Worm (Caenorhabditis elegans) whole organism, young adult: Measurements from ENCODE around the gene F10C2.7.

Experiments used
- B0035.1 ChIP-seq: sonication (generic microtip); optimal IDR thresholded peaks from 2 replicates; lab custom pipeline; 2016; ENCODE audit warnings: missing genetic modification characterization, mild to moderate bottlenecking, missing compliant biosample characterization, missing genotype, missing genetic modification reagents
- B0261.1 ChIP-seq: sonication (generic microtip); optimal IDR thresholded peaks from 2 replicates; lab custom pipeline; 2016; ENCODE audit warnings: mild to moderate bottlenecking, missing genetic modification characterization, moderate library complexity, missing compliant biosample characterization
- B0336.3 ChIP-seq: fragments of 200-800 bp; sonication (Bioruptor generic); IDR thresholded peaks from 2 replicates; pipeline ENCODE4 v1.3.6; 2022; ENCODE audit warnings: missing genetic modification characterization, missing compliant biosample characterization
- F22D6.2 ChIP-seq: sonication (generic microtip); optimal IDR thresholded peaks from 2 replicates; lab custom pipeline; 2016; ENCODE audit warnings: mild to moderate bottlenecking, missing genetic modification characterization, missing compliant biosample characterization
- F33H1.4 ChIP-seq: fragments of 200-800 bp; sonication (Bioruptor generic); IDR thresholded peaks from 2 replicates; pipeline ENCODE4 v1.3.6; 2022; ENCODE audit warnings: missing genetic modification reagents, missing genetic modification characterization, missing compliant biosample characterization
- F39B2.1 ChIP-seq: fragments of 200-800 bp; sonication (Bioruptor generic); IDR thresholded peaks from 2 replicates; pipeline ENCODE4 v1.3.6; 2022; ENCODE audit warnings: missing genetic modification reagents, missing genetic modification characterization, missing compliant biosample characterization
- F52B5.7 ChIP-seq: sonication (generic microtip); optimal IDR thresholded peaks from 2 replicates; lab custom pipeline; 2016; ENCODE audit warnings: mild to moderate bottlenecking, missing genetic modification characterization, missing compliant biosample characterization
- F57A8.1 ChIP-seq: fragments of 200-800 bp; sonication (Bioruptor generic); optimal IDR thresholded peaks from 2 replicates; lab custom pipeline; 2018; ENCODE audit warnings: mild to moderate bottlenecking, missing genetic modification characterization, moderate library complexity, missing compliant biosample characterization
- F57C9.4 ChIP-seq: sonication (generic microtip); optimal IDR thresholded peaks from 2 replicates; lab custom pipeline; 2017; ENCODE audit warnings: mild to moderate bottlenecking, missing genetic modification characterization, missing compliant biosample characterization
- K11D2.4 ChIP-seq: fragments of 200-800 bp; sonication (Bioruptor generic); IDR thresholded peaks from 2 replicates; pipeline ENCODE4 v1.3.6; 2022; ENCODE audit warnings: missing genetic modification reagents, missing genetic modification characterization, missing compliant biosample characterization
- Y53G8AR.9 ChIP-seq: fragments of 200-800 bp; sonication (Bioruptor generic); conservative IDR thresholded peaks from 2 replicates; pipeline ENCODE4 v1.3.6; 2022; ENCODE audit warnings: missing genetic modification reagents, missing genetic modification characterization, missing compliant biosample characterization
- Y95B8A.8 ChIP-seq: fragments of 200-800 bp; sonication (Bioruptor generic); IDR thresholded peaks from 2 replicates; pipeline ENCODE4 v1.3.6; 2022; ENCODE audit warnings: missing genetic modification reagents, missing genetic modification characterization, missing compliant biosample characterization
- aptf-3 ChIP-seq: fragments of 200-800 bp; sonication (Bioruptor generic); IDR thresholded peaks from 2 replicates; pipeline ENCODE4 v1.3.6; 2022; ENCODE audit warnings: missing genetic modification characterization, missing compliant biosample characterization
- attf-3 ChIP-seq: fragments of 200-800 bp; sonication (Bioruptor generic); conservative IDR thresholded peaks from 2 replicates; pipeline ENCODE4 v1.3.6; 2022; ENCODE audit warnings: missing genetic modification reagents, missing genetic modification characterization, missing compliant biosample characterization
- attf-6 ChIP-seq: fragments of 200-800 bp; sonication (Bioruptor generic); IDR thresholded peaks from 2 replicates; pipeline ENCODE4 v1.3.6; 2022; ENCODE audit warnings: missing genetic modification reagents, missing genetic modification characterization, missing compliant biosample characterization
- bed-2 ChIP-seq: fragments of 200-800 bp; sonication (Bioruptor generic); IDR thresholded peaks from 2 replicates; pipeline ENCODE4 v1.3.6; 2022; ENCODE audit warnings: missing genetic modification reagents, missing genetic modification characterization, missing compliant biosample characterization
- cebp-1 ChIP-seq, 2 experiments: fragments of 200-800 bp in 1 of 2; sonication (Bioruptor generic) in 1 of 2; sonication (generic microtip) in 1 of 2; IDR thresholded peaks in 1 of 2; optimal IDR thresholded peaks in 1 of 2; 2 replicates each; pipeline versions ENCODE4 v1.3.6 to Lab custom; 2017 to 2022; ENCODE audit warnings: missing compliant biosample characterization in 2 of 2, missing genetic modification characterization in 2 of 2, mild to moderate bottlenecking in 1 of 2, missing genetic modification reagents in 1 of 2, moderate library complexity in 1 of 2
- ceh-91 ChIP-seq: fragments of 200-800 bp; sonication (Bioruptor generic); IDR thresholded peaks from 2 replicates; pipeline ENCODE4 v1.3.6; 2022; ENCODE audit warnings: missing genetic modification reagents, missing genetic modification characterization, missing compliant biosample characterization
- chd-7 ChIP-seq: sonication (generic microtip); optimal IDR thresholded peaks from 2 replicates; lab custom pipeline; 2016; ENCODE audit warnings: mild to moderate bottlenecking, missing genetic modification characterization, moderate library complexity, missing compliant biosample characterization
- die-1 ChIP-seq: sonication (generic microtip); optimal IDR thresholded peaks from 2 replicates; lab custom pipeline; 2016; ENCODE audit warnings: missing genotype, mild to moderate bottlenecking, missing genetic modification characterization, missing compliant biosample characterization
- egl-18 ChIP-seq: fragments of 200-800 bp; sonication (Bioruptor generic); IDR thresholded peaks from 2 replicates; pipeline ENCODE4 v1.3.6; 2022; ENCODE audit warnings: missing genetic modification reagents, missing genetic modification characterization, missing compliant biosample characterization
- egrh-3 ChIP-seq: fragments of 200-800 bp; sonication (Bioruptor generic); IDR thresholded peaks from 2 replicates; pipeline ENCODE4 v1.3.6; 2022; ENCODE audit warnings: missing genetic modification reagents, missing genetic modification characterization, missing compliant biosample characterization
- ekl-4 ChIP-seq: fragments of 200-800 bp; sonication (Bioruptor generic); IDR thresholded peaks from 2 replicates; pipeline ENCODE4 v1.3.6; 2022; ENCODE audit warnings: missing genetic modification reagents, missing genetic modification characterization, missing compliant biosample characterization
- him-1 ChIP-seq: sonication (generic microtip); optimal IDR thresholded peaks from 2 replicates; lab custom pipeline; 2016; ENCODE audit warnings: missing genotype, missing genetic modification reagents, missing genetic modification characterization, missing compliant biosample characterization
- hmg-1.2 ChIP-seq: fragments of 200-800 bp; sonication (Bioruptor generic); IDR thresholded peaks from 2 replicates; pipeline ENCODE4 v1.3.6; 2022; ENCODE audit warnings: missing genetic modification reagents, missing genetic modification characterization, missing compliant biosample characterization
- hmg-20 ChIP-seq: fragments of 200-800 bp; sonication (Bioruptor generic); IDR thresholded peaks from 2 replicates; pipeline ENCODE4 v1.3.6; 2022; ENCODE audit warnings: missing genetic modification reagents, missing genetic modification characterization, missing compliant biosample characterization
- hrde-1 ChIP-seq: sonication (generic microtip); optimal IDR thresholded peaks from 2 replicates; lab custom pipeline; 2016; ENCODE audit warnings: missing genetic modification characterization, mild to moderate bottlenecking, missing compliant biosample characterization, moderate library complexity, missing genotype, missing genetic modification reagents, borderline replicate concordance
- lin-35 ChIP-seq, 3 experiments: fragments of 150-350 bp in 2 of 3; sonication (generic microtip) in 1 of 3; optimal IDR thresholded peaks; 2 replicates each; lab custom pipeline; 2014 to 2018; ENCODE audit warnings: missing biosample characterization in 3 of 3, missing genetic modification characterization in 3 of 3, missing genetic modification reagents in 3 of 3
- lsl-1 ChIP-seq: fragments of 200-800 bp; sonication (Bioruptor generic); optimal IDR thresholded peaks from 2 replicates; lab custom pipeline; 2018; ENCODE audit warnings: mild to moderate bottlenecking, missing genetic modification characterization, moderate library complexity, missing compliant biosample characterization
- mxl-1 ChIP-seq: sonication (generic microtip); optimal IDR thresholded peaks from 2 replicates; lab custom pipeline; 2016; ENCODE audit warnings: missing genetic modification characterization, missing compliant biosample characterization
- nfya-1 ChIP-seq: sonication (generic microtip); optimal IDR thresholded peaks from 2 replicates; lab custom pipeline; 2017; ENCODE audit warnings: antibody characterized with exemption, missing compliant biosample characterization, missing genetic modification characterization, borderline replicate concordance; ENCODE audit not compliant: insufficient read depth
- nhr-120 ChIP-seq: fragments of 200-800 bp; sonication (Bioruptor generic); IDR thresholded peaks from 2 replicates; pipeline ENCODE4 v1.3.6; 2022; ENCODE audit warnings: missing genetic modification characterization, missing compliant biosample characterization
- pha-4 ChIP-seq: fragments of 150-350 bp; sonication (generic microtip); optimal IDR thresholded peaks from 2 replicates; lab custom pipeline; 2014; ENCODE audit warnings: missing biosample characterization, missing genetic modification reagents, missing genetic modification characterization
- sea-2 ChIP-seq: fragments of 200-800 bp; sonication (Bioruptor generic); IDR thresholded peaks from 2 replicates; pipeline ENCODE4 v1.3.6; 2022; ENCODE audit warnings: missing genetic modification characterization, missing compliant biosample characterization
- snpc-1.1 ChIP-seq: sonication (generic microtip); optimal IDR thresholded peaks from 2 replicates; lab custom pipeline; 2017; ENCODE audit warnings: missing genetic modification characterization, mild to moderate bottlenecking, missing compliant biosample characterization, antibody characterized with exemption, moderate library complexity, missing genotype, missing genetic modification reagents; ENCODE audit not compliant: insufficient read depth
- snpc-3.4 ChIP-seq: sonication (generic microtip); optimal IDR thresholded peaks from 2 replicates; lab custom pipeline; 2017; ENCODE audit warnings: missing genetic modification characterization, mild to moderate bottlenecking, missing compliant biosample characterization, antibody characterized with exemption, moderate library complexity, missing genotype, missing genetic modification reagents
- snpc-4 ChIP-seq, 5 experiments: fragments of 150-350 bp in 1 of 5; sonication (generic microtip) in 4 of 5; optimal IDR thresholded peaks; 2 replicates each; lab custom pipeline; 2014 to 2018; ENCODE audit warnings: missing genetic modification characterization in 5 of 5, missing biosample characterization in 3 of 5, antibody characterized with exemption in 2 of 5, mild to moderate bottlenecking in 2 of 5, missing compliant biosample characterization in 2 of 5, missing genotype in 2 of 5, moderate library complexity in 2 of 5, missing genetic modification reagents in 1 of 5
- somi-1 ChIP-seq: fragments of 200-800 bp; sonication (Bioruptor generic); optimal IDR thresholded peaks from 2 replicates; lab custom pipeline; 2018; ENCODE audit warnings: mild to moderate bottlenecking, missing genetic modification characterization, missing compliant biosample characterization
- tbx-9 ChIP-seq: sonication (generic microtip); optimal IDR thresholded peaks from 2 replicates; lab custom pipeline; 2016; ENCODE audit warnings: borderline replicate concordance, missing genetic modification characterization, inconsistent platforms, missing compliant biosample characterization
- zim-3 ChIP-seq: sonication (generic microtip); optimal IDR thresholded peaks from 2 replicates; lab custom pipeline; 2017; ENCODE audit warnings: mild to moderate bottlenecking, missing genetic modification characterization, moderate library complexity, missing compliant biosample characterization
- ztf-26 ChIP-seq: sonication (generic microtip); optimal IDR thresholded peaks from 2 replicates; lab custom pipeline; 2017; ENCODE audit warnings: missing genetic modification characterization, missing compliant biosample characterization
- ztf-28 ChIP-seq: fragments of 200-800 bp; sonication (Bioruptor generic); IDR thresholded peaks from 2 replicates; pipeline ENCODE4 v1.3.6; 2022; ENCODE audit warnings: missing genetic modification reagents, missing genetic modification characterization, missing compliant biosample characterization

The F10C2.7 gene

DNA sequence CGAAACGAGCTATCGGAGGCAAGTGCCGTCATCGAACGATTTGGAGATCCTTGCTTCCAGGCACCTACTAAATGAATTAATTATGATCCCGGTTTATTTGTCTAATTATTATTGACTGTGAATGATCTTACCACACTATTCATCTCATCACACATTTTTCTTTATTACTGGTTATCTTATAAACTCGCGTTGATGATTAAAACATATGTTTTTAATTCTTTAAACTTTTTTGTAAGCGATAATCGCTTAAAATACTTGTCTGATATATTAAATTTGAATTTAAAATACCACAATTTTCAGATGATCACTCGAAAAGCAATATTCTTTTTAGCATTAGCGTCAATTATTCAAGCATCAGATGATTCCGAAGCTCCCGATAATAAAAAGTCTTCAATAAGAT, 8.6 kb upstream of the F10C2.7 start, which contains the start of gene F10C2.5:
TSS of gene F10C2.5 (plus strand) at position 301 of the 400 bp plus-strand sequence.
- TF ChIP-seq aptf-3 = no peak
- TF ChIP-seq attf-3 (GFP tag; lab: Robert Waterston, UW) = no peak
- no peak for TF ChIP-seq zim-3
- TF ChIP-seq snpc-3.4 = no peak
- TF ChIP-seq egl-18 (GFP tag; lab: Robert Waterston, UW) = no peak

- TF ChIP-seq hmg-1.2 (no peak), snpc-1.1 (peak; percentile 88), snpc-4 (GFP tag; optimal IDR thresholded peaks at IDR 0.05; lab: Kevin White, UChicago) (peak; percentile 78), snpc-4 (tag; optimal IDR thresholded peaks at IDR 0.05; lab: Kevin White, UChicago) (peak in 3 of 4 experiments; percentile 54 to 77 (median 69))
These were observed 6.0 kb upstream of the F10C2.7 start for ce11 chrV:12047735-12048134.

- TF ChIP-seq cebp-1 (GFP tag; IDR thresholded peaks at IDR 0.05; lab: Robert Waterston, UW) (no peak), cebp-1 (tag; optimal IDR thresholded peaks at IDR 0.05; lab: Kevin White, UChicago) (no peak), B0336.3 (no peak), ekl-4 (GFP tag; lab: Robert Waterston, UW) (no peak), die-1 (no peak), nfya-1 (no peak), F39B2.1 (GFP tag; lab: Robert Waterston, UW) (no peak), ceh-91 (no peak), tbx-9 (no peak), F22D6.2 (tag; lab: Kevin White, UChicago) (no peak), F52B5.7 (tag; lab: Kevin White, UChicago) (no peak), bed-2 (GFP tag; lab: Robert Waterston, UW) (no peak), F57A8.1 (GFP tag; lab: Kevin White, UChicago) (no peak), ztf-28 (GFP tag; lab: Robert Waterston, UW) (no peak), B0261.1 (tag; lab: Kevin White, UChicago) (no peak)
- TF ChIP-seq, all 124 proteins: peak for 0
These were observed 5.3 kb upstream of the F10C2.7 start, which contains the start of gene dars-2 for ce11 chrV:12048445-12048844. dars-2 (plus strand) TSS chrV:12048745.

DNA sequence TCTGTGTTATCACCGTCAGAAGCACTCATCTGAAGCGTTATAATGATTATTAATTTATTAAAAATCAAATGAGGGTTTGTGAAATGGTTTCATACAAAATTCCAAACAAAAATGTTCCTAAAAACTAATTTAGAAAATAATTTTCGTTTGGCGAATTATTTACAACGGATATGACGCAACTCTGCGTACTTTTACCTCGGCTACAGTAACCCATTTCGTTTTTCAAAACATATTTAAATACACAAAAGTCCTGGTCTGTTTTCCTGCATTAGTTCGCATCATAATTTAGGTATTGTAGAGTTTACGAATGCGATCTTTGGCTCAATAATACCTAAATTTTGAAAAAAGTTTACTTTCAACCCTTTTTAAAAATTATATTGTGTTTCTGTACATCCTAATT, 6.0 kb downstream of the F10C2.7 start, which contains the start of gene R07B7.2:
TSS of gene R07B7.2 (minus strand) at position 35 of the 400 bp plus-strand sequence.
- peak; percentile 66 for TF ChIP-seq lsl-1
- TF ChIP-seq chd-7 (tag; lab: Kevin White, UChicago) = no peak
- peak; percentile 4 for TF ChIP-seq hrde-1
- TF ChIP-seq, all 124 proteins: peak for 2

ce11 chrV:12063036-12063435, 9.3 kb downstream of the F10C2.7 start, which contains the start of gene clh-6:
clh-6 (minus strand) TSS chrV:12063368.
- no peak for TF ChIP-seq egrh-3 (GFP tag; lab: Robert Waterston, UW)
- TF ChIP-seq K11D2.4 (GFP tag; lab: Robert Waterston, UW) = no peak
- no peak for TF ChIP-seq nhr-120
- no peak for TF ChIP-seq F57C9.4 (tag; lab: Kevin White, UChicago)
- TF ChIP-seq sea-2 = no peak
- no peak for TF ChIP-seq lsl-1
- peak; percentile 12 for TF ChIP-seq B0035.1 (tag; lab: Kevin White, UChicago)
- TF ChIP-seq pha-4 = no peak
- no peak for TF ChIP-seq F57A8.1 (GFP tag; lab: Kevin White, UChicago)
- TF ChIP-seq attf-6 (GFP tag; lab: Robert Waterston, UW) = 0 out of 2 replicates have a peak, but pooled peaks have one; percentile 29
- no peak for TF ChIP-seq mxl-1 (tag; lab: Kevin White, UChicago)
- TF ChIP-seq egl-18 (GFP tag; lab: Robert Waterston, UW) = no peak
- TF ChIP-seq him-1 (tag; lab: Kevin White, UChicago) = no peak
- TF ChIP-seq ztf-26 (tag; lab: Kevin White, UChicago) = peak; percentile 36
- TF ChIP-seq Y53G8AR.9 (GFP tag; lab: Robert Waterston, UW) = peak; percentile 69; the same call in 1 of the 2 replicates
- TF ChIP-seq Y95B8A.8 (GFP tag; lab: Robert Waterston, UW) = no peak
- TF ChIP-seq lin-35 (GFP tag; optimal IDR thresholded peaks at IDR 0.05; lab: Kevin White, UChicago) = peak in 1 of 3 experiments; percentile 49
- TF ChIP-seq somi-1 (GFP tag; lab: Kevin White, UChicago) = no peak
- TF ChIP-seq hmg-20 = no peak
- no peak for TF ChIP-seq F33H1.4
